Fruit fly (Drosophila melanogaster) whole organism, embryonic: ENCODE data around the gene natalisin.

Experiments used
- Atf-2 ChIP-seq: fragments of 200-800 bp; sonication (Bioruptor generic); optimal IDR thresholded peaks from 2 replicates; lab custom pipeline; 2016; ENCODE audit warnings: missing biosample characterization, missing genetic modification characterization
- CG10654 ChIP-seq: fragments of 200-800 bp; sonication (Bioruptor generic); optimal IDR thresholded peaks from 2 replicates; lab custom pipeline; 2016; ENCODE audit warnings: missing biosample characterization, missing genetic modification characterization
- CG11504 ChIP-seq: fragments of 200-800 bp; sonication (Bioruptor generic); optimal IDR thresholded peaks from 3 replicates; lab custom pipeline; 2019; ENCODE audit warnings: missing biosample characterization, mild to moderate bottlenecking, missing genetic modification characterization, moderate library complexity
- CG13424 ChIP-seq: fragments of 200-800 bp; sonication (Bioruptor generic); optimal IDR thresholded peaks from 2 replicates; lab custom pipeline; 2019; ENCODE audit warnings: missing biosample characterization, mild to moderate bottlenecking, missing genetic modification characterization, moderate library complexity
- CG13624 ChIP-seq: fragments of 200-800 bp; sonication (Bioruptor generic); optimal IDR thresholded peaks from 2 replicates; lab custom pipeline; 2016; ENCODE audit warnings: missing biosample characterization, missing genetic modification characterization
- CG16815 ChIP-seq: fragments of 200-800 bp; sonication (Bioruptor generic); optimal IDR thresholded peaks from 3 replicates; lab custom pipeline; 2017; ENCODE audit warnings: missing biosample characterization, mild to moderate bottlenecking, missing genetic modification characterization
- CG16863 ChIP-seq: fragments of 200-800 bp; sonication (Bioruptor generic); optimal IDR thresholded peaks from 3 replicates; lab custom pipeline; 2016; ENCODE audit warnings: missing biosample characterization, missing genetic modification characterization
- CG17359 ChIP-seq: fragments of 200-800 bp; sonication (Bioruptor generic); optimal IDR thresholded peaks from 3 replicates; lab custom pipeline; 2018; ENCODE audit warnings: missing biosample characterization, mild to moderate bottlenecking, missing genetic modification characterization, moderate library complexity
- CG17912 ChIP-seq: fragments of 200-800 bp; sonication (Bioruptor generic); optimal IDR thresholded peaks from 2 replicates; lab custom pipeline; 2018; ENCODE audit warnings: missing biosample characterization, mild to moderate bottlenecking, missing genetic modification characterization
- CG2875 ChIP-seq: fragments of 200-800 bp; sonication (Bioruptor generic); optimal IDR thresholded peaks from 2 replicates; lab custom pipeline; 2017; ENCODE audit warnings: missing biosample characterization, mild to moderate bottlenecking, missing genetic modification characterization, missing genetic modification reagents
- CG30020 ChIP-seq: fragments of 200-800 bp; optimal IDR thresholded peaks from 2 replicates; lab custom pipeline; 2019; ENCODE audit warnings: missing biosample characterization, mild to moderate bottlenecking, missing genetic modification characterization, moderate library complexity
- CG33557 ChIP-seq: fragments of 200-800 bp; sonication (Bioruptor generic); optimal IDR thresholded peaks from 2 replicates; lab custom pipeline; 2019; ENCODE audit warnings: missing biosample characterization, mild to moderate bottlenecking, missing genetic modification characterization, moderate library complexity
- CG34224 ChIP-seq: fragments of 200-800 bp; sonication (Bioruptor generic); IDR thresholded peaks from 3 replicates; pipeline ENCODE4 v1.3.6; 2022; ENCODE audit warnings: missing biosample characterization, missing genetic modification characterization; ENCODE audit not compliant: partially characterized antibody
- CG6689 ChIP-seq: fragments of 200-800 bp; sonication (Bioruptor generic); IDR thresholded peaks from 2 replicates; pipeline ENCODE4 v1.3.6; 2022; ENCODE audit warnings: missing biosample characterization, missing genetic modification characterization
- CG7556 ChIP-seq: fragments of 200-800 bp; sonication (Bioruptor generic); optimal IDR thresholded peaks from 2 replicates; lab custom pipeline; 2017; ENCODE audit warnings: missing biosample characterization, mild to moderate bottlenecking, missing genetic modification characterization
- CG7839 ChIP-seq: fragments of 200-800 bp; sonication (Bioruptor generic); optimal IDR thresholded peaks from 3 replicates; lab custom pipeline; 2018; ENCODE audit warnings: missing biosample characterization, mild to moderate bottlenecking, missing genetic modification characterization, moderate library complexity
- CG7963 ChIP-seq: fragments of 200-800 bp; sonication (Bioruptor generic); IDR thresholded peaks from 3 replicates; pipeline ENCODE4 v1.3.6; 2022; ENCODE audit warnings: missing biosample characterization, missing genetic modification characterization; ENCODE audit not compliant: partially characterized antibody
- CG8924 ChIP-seq: fragments of 200-800 bp; optimal IDR thresholded peaks from 3 replicates; lab custom pipeline; 2019; ENCODE audit warnings: missing biosample characterization, mild to moderate bottlenecking, missing genetic modification characterization, moderate library complexity
- CG9727 ChIP-seq: fragments of 200-800 bp; sonication (Bioruptor generic); optimal IDR thresholded peaks from 3 replicates; lab custom pipeline; 2017; ENCODE audit warnings: missing biosample characterization, mild to moderate bottlenecking, missing genetic modification characterization
- CG9797 ChIP-seq: fragments of 200-800 bp; sonication (Bioruptor generic); optimal IDR thresholded peaks from 3 replicates; lab custom pipeline; 2018; ENCODE audit warnings: missing biosample characterization, mild to moderate bottlenecking, missing genetic modification characterization
- D19A ChIP-seq: fragments of 200-800 bp; optimal IDR thresholded peaks from 3 replicates; lab custom pipeline; 2019; ENCODE audit warnings: missing biosample characterization, mild to moderate bottlenecking, missing genetic modification characterization, moderate library complexity
- Dip2 ChIP-seq: fragments of 200-800 bp; sonication (Bioruptor generic); IDR thresholded peaks from 2 replicates; pipeline ENCODE4 v1.3.6; 2022; ENCODE audit warnings: missing biosample characterization, missing genetic modification characterization
- Dp ChIP-seq: fragments of 200-800 bp; sonication (Bioruptor generic); optimal IDR thresholded peaks from 2 replicates; lab custom pipeline; 2018; ENCODE audit warnings: missing biosample characterization, mild to moderate bottlenecking, missing genetic modification characterization, moderate library complexity
- Lhr ChIP-seq: fragments of 200-800 bp; sonication (Bioruptor generic); optimal IDR thresholded peaks from 3 replicates; lab custom pipeline; 2017; ENCODE audit warnings: mild to moderate bottlenecking, missing biosample characterization, missing genetic modification reagents, missing genetic modification characterization
- MTF-1 ChIP-seq: fragments of 200-800 bp; sonication (Bioruptor generic); optimal IDR thresholded peaks from 2 replicates; lab custom pipeline; 2018; ENCODE audit warnings: missing biosample characterization, mild to moderate bottlenecking, missing genetic modification characterization, borderline replicate concordance
- Max ChIP-seq: fragments of 200-800 bp; sonication (Bioruptor generic); optimal IDR thresholded peaks from 2 replicates; lab custom pipeline; 2016; ENCODE audit warnings: missing biosample characterization, mild to moderate bottlenecking, missing genetic modification characterization
- Med ChIP-seq: fragments of 200-800 bp; sonication (Bioruptor generic); peaks from one replicate; lab custom pipeline; 2016; ENCODE audit warnings: missing biosample characterization, missing genetic modification characterization, mild to moderate bottlenecking, inconsistent platforms, moderate library complexity
- NFAT ChIP-seq: fragments of 200-800 bp; sonication (Bioruptor generic); IDR thresholded peaks from 2 replicates; pipeline ENCODE4 v1.3.6; 2022; ENCODE audit warnings: missing biosample characterization, missing genetic modification characterization
- Oli ChIP-seq: fragments of 200-800 bp; sonication (Bioruptor generic); optimal IDR thresholded peaks from 2 replicates; lab custom pipeline; 2018; ENCODE audit warnings: missing biosample characterization, mild to moderate bottlenecking, missing genetic modification characterization, moderate library complexity
- Pdp1 ChIP-seq, 2 experiments: fragments of 200-800 bp; sonication (Bioruptor generic); optimal IDR thresholded peaks; 3 replicates each; lab custom pipeline; 2016; ENCODE audit warnings: missing biosample characterization in 2 of 2, missing genetic modification characterization in 2 of 2, mild to moderate bottlenecking in 1 of 2, moderate library complexity in 1 of 2
- Sox102F ChIP-seq: fragments of 200-800 bp; sonication (Bioruptor generic); optimal IDR thresholded peaks from 2 replicates; lab custom pipeline; 2018; ENCODE audit warnings: missing biosample characterization, mild to moderate bottlenecking, missing genetic modification characterization, moderate library complexity
- Sry-δ ChIP-seq: fragments of 200-800 bp; sonication (Bioruptor generic); optimal IDR thresholded peaks from 2 replicates; lab custom pipeline; 2016; ENCODE audit warnings: missing biosample characterization, missing genetic modification characterization
- Vsx1 ChIP-seq: fragments of 200-800 bp; sonication (Bioruptor generic); optimal IDR thresholded peaks from 2 replicates; lab custom pipeline; 2017; ENCODE audit warnings: missing biosample characterization, mild to moderate bottlenecking, missing genetic modification characterization, missing genetic modification reagents
- Xrp1 ChIP-seq: fragments of 200-800 bp; sonication (Bioruptor generic); IDR thresholded peaks from 2 replicates; pipeline ENCODE4 v1.3.6; 2022; ENCODE audit warnings: missing biosample characterization, missing genetic modification characterization
- az2 ChIP-seq: fragments of 200-800 bp; sonication (Bioruptor generic); optimal IDR thresholded peaks from 3 replicates; lab custom pipeline; 2016; ENCODE audit warnings: missing biosample characterization, missing genetic modification characterization
- bsh ChIP-seq, 2 experiments: fragments of 200-800 bp; sonication (Bioruptor generic); optimal IDR thresholded peaks; 2 replicates each; lab custom pipeline; 2017 to 2018; ENCODE audit warnings: mild to moderate bottlenecking in 2 of 2, missing biosample characterization in 2 of 2, missing genetic modification characterization in 2 of 2, moderate library complexity in 1 of 2
- cas ChIP-seq: fragments of 200-800 bp; sonication (Bioruptor generic); IDR thresholded peaks from 2 replicates; pipeline ENCODE4 v1.3.6; 2022; ENCODE audit warnings: missing biosample characterization, missing genetic modification characterization
- dm ChIP-seq: fragments of 200-800 bp; sonication (Bioruptor generic); optimal IDR thresholded peaks from 3 replicates; lab custom pipeline; 2016; ENCODE audit warnings: missing biosample characterization, missing genetic modification characterization
- dmrt99B ChIP-seq: fragments of 200-800 bp; sonication (Bioruptor generic); optimal IDR thresholded peaks from 2 replicates; lab custom pipeline; 2018; ENCODE audit warnings: missing biosample characterization, mild to moderate bottlenecking, missing genetic modification characterization, moderate library complexity
- gce ChIP-seq: fragments of 200-800 bp; sonication (Bioruptor generic); IDR thresholded peaks from 3 replicates; pipeline ENCODE4 v1.3.6; 2022; ENCODE audit warnings: missing biosample characterization, missing genetic modification characterization
- gem ChIP-seq: fragments of 200-800 bp; sonication (Bioruptor generic); optimal IDR thresholded peaks from 2 replicates; lab custom pipeline; 2019; ENCODE audit warnings: missing biosample characterization, mild to moderate bottlenecking, missing genetic modification characterization, moderate library complexity
- grau ChIP-seq: fragments of 200-800 bp; optimal IDR thresholded peaks from 3 replicates; lab custom pipeline; 2019; ENCODE audit warnings: missing biosample characterization, mild to moderate bottlenecking, missing genetic modification characterization, moderate library complexity
- hth ChIP-seq: fragments of >200 bp; optimal IDR thresholded peaks from 2 replicates; lab custom pipeline; 2017; ENCODE audit warnings: inconsistent platforms
- otp ChIP-seq: fragments of 200-800 bp; sonication (Bioruptor generic); IDR thresholded peaks from 3 replicates; pipeline ENCODE4, ENCODE4 v1.3.6; 2022; ENCODE audit warnings: missing biosample characterization, missing genetic modification characterization
- sens ChIP-seq: fragments of 200-800 bp; sonication (Bioruptor generic); peaks from one replicate; lab custom pipeline; 2016; ENCODE audit warnings: missing biosample characterization, missing genetic modification characterization
- seq ChIP-seq: fragments of 200-800 bp; sonication (Bioruptor generic); IDR thresholded peaks from 2 replicates; pipeline ENCODE4 v1.3.6; 2022; ENCODE audit warnings: missing biosample characterization, missing genetic modification characterization
- sob ChIP-seq: fragments of 200-800 bp; sonication (Bioruptor generic); IDR thresholded peaks from 2 replicates; pipeline ENCODE4 v1.3.6; 2022; ENCODE audit warnings: missing biosample characterization, missing genetic modification characterization
- trem ChIP-seq: fragments of 200-800 bp; optimal IDR thresholded peaks from 3 replicates; lab custom pipeline; 2019; ENCODE audit warnings: missing biosample characterization, mild to moderate bottlenecking, missing genetic modification characterization, moderate library complexity
- ttk ChIP-seq: fragments of 200-800 bp; sonication (Bioruptor generic); IDR thresholded peaks from 2 replicates; pipeline ENCODE4 v2.1.2; 2022; ENCODE audit warnings: missing biosample characterization, missing genetic modification characterization
- vfl ChIP-seq: fragments of 200-800 bp; sonication (Bioruptor generic); optimal IDR thresholded peaks from 2 replicates; lab custom pipeline; 2016; ENCODE audit warnings: missing biosample characterization, missing genetic modification characterization
- vvl ChIP-seq: fragments of 200-800 bp; sonication (Bioruptor generic); IDR thresholded peaks from 2 replicates; pipeline ENCODE4 v1.3.6; 2022; ENCODE audit warnings: missing biosample characterization, missing genetic modification characterization

Gene natalisin

DNA sequence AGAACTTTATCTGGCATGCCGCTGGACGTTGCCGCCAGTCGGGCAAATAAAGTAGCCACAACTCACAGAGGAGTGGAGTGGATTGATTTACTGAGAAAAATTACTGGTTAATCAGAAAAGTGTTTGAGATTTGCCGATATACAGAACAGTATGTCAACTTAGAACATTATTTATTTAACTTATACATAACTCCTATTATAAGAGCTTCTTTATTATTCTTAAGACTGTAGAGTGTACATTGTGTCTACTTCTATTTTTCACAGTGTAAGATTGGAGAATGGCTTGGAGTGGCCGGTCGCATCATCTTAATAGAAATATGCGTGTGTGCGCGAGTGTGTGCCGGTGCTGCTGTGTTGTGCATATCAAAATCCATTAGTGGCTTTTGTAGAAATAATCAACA lies 52.2 kb downstream of the natalisin start (continued):
- TF ChIP-seq dm (GFP tag; lab: Kevin White, UChicago) (no peak), CG30020 (no peak), CG13424 (peak; percentile 43), CG34224 (GFP tag; lab: Robert Waterston, UW) (no peak), sob (no peak), CG16863 (GFP tag; lab: Kevin White, UChicago) (peak; percentile 33), CG17912 (GFP tag; lab: Kevin White, UChicago) (no peak), CG9727 (GFP tag; lab: Kevin White, UChicago) (peak; percentile 41), CG9797 (GFP tag; lab: Kevin White, UChicago) (no peak), CG13624 (GFP tag; lab: Kevin White, UChicago) (peak; percentile 7), Sry-δ (no peak), cas (GFP tag; lab: Robert Waterston, UW) (no peak), vvl (GFP tag; lab: Robert Waterston, UW) (no peak), D19A (tag; lab: Kevin White, UChicago) (peak; percentile 49), seq (GFP tag; lab: Robert Waterston, UW) (no peak), CG8924 (peak; percentile 37), Dp (GFP tag; lab: Kevin White, UChicago) (no peak), CG7839 (tag; lab: Kevin White, UChicago) (peak; percentile 37), Max (GFP tag; lab: Kevin White, UChicago) (no peak), dmrt99B (tag; lab: Kevin White, UChicago) (peak; percentile 41), CG10654 (GFP tag; lab: Kevin White, UChicago) (no peak), Atf-2 (GFP tag; lab: Kevin White, UChicago) (no peak), Lhr (GFP tag; lab: Kevin White, UChicago) (peak; percentile 1), CG11504 (tag; lab: Kevin White, UChicago) (peak; percentile 57), trem (tag; lab: Kevin White, UChicago) (peak; percentile 52), Sox102F (GFP tag; lab: Kevin White, UChicago) (peak; percentile 57), gem (tag; lab: Kevin White, UChicago) (peak; percentile 75), Pdp1 (GFP tag; optimal IDR thresholded peaks at IDR 0.05; lab: Kevin White, UChicago) (peak; percentile 17 to 31), sens (GFP tag; lab: Kevin White, UChicago) (peak; percentile 93), vfl (GFP tag; lab: Kevin White, UChicago) (no peak), bsh (GFP tag; optimal IDR thresholded peaks at IDR 0.05; lab: Kevin White, UChicago) (peak; percentile 52 to 82), CG17359 (peak; percentile 34), otp (GFP tag; lab: Robert Waterston, UW) (peak; percentile 56; the same call in 1 of the 3 replicates), CG7963 (GFP tag; lab: Robert Waterston, UW) (no peak), NFAT (no peak), CG33557 (GFP tag; lab: Kevin White, UChicago) (peak; percentile 9), CG2875 (GFP tag; lab: Kevin White, UChicago) (peak; percentile 8), hth (lab: Kevin White, UChicago) (no peak), ttk (GFP tag; lab: Robert Waterston, UW) (no peak), CG16815 (peak; percentile 35), Vsx1 (GFP tag; lab: Kevin White, UChicago) (peak; percentile 38), gce (GFP tag; lab: Robert Waterston, UW) (no peak), Dip2 (GFP tag; lab: Robert Waterston, UW) (no peak), Med (GFP tag; lab: Kevin White, UChicago) (peak; percentile 81), CG7556 (peak; percentile 4), MTF-1 (GFP tag; lab: Kevin White, UChicago) (no peak), Xrp1 (GFP tag; lab: Robert Waterston, UW) (peak; percentile 71), CG6689 (GFP tag; lab: Robert Waterston, UW) (peak; percentile 43; the same call in 1 of the 2 replicates), Oli (tag; lab: Kevin White, UChicago) (peak; percentile 64), grau (tag; lab: Kevin White, UChicago) (peak; percentile 52), az2 (GFP tag; lab: Kevin White, UChicago) (peak; percentile 57)
